Worm (Caenorhabditis elegans): ENCODE data around the gene mpz-1.

ce11 chrII:10793393-10793792, 15.5 kb upstream of the mpz-1 start, which contains the start of gene vps-11:
- TF ChIP-seq him-1 (tag; optimal IDR thresholded peaks at IDR 0.05), result no peak
- TF ChIP-seq dao-5 (tag; optimal IDR thresholded peaks at IDR 0.05), result no peak
- no peak for TF ChIP-seq W03F9.2 (tag; optimal IDR thresholded peaks at IDR 0.05)

Measured in whole organism, L4/young adult.